Fruit fly (Drosophila melanogaster): ENCODE data around the gene CG42661.

DNA sequence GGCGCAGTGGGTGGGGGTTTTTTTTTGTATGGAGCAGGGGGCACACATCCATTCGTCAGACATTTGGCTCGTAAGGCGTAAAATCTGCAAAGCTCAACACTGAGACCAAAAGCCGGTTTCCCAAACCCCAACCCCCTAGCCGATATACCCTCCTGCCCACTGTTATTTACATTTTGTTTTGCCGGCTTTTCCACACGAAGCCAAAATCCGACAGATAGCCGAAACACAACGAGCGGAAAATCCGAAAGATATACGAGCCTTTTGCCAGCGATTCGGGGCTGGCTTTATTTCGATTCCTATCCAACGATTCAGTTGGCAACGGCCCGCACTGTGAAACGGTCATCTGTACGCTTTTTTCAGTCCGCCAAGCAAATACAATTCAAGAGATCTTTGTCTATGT is 41.8 kb upstream of the CG42661 start, which contains the start of gene CG42458:
- TF ChIP-seq Sin3A (optimal IDR thresholded peaks at IDR 0.05) (no peak), h (optimal IDR thresholded peaks at IDR 0.05) (no peak), ttk (optimal IDR thresholded peaks at IDR 0.05) (no peak), psq (optimal IDR thresholded peaks at IDR 0.05) (no peak), Myc (optimal IDR thresholded peaks at IDR 0.05) (no peak), insv (optimal IDR thresholded peaks at IDR 0.05) (no peak)
